Worm (Caenorhabditis elegans): ENCODE measurements around the gene K02E11.5.

K02E11.5 gene

DNA sequence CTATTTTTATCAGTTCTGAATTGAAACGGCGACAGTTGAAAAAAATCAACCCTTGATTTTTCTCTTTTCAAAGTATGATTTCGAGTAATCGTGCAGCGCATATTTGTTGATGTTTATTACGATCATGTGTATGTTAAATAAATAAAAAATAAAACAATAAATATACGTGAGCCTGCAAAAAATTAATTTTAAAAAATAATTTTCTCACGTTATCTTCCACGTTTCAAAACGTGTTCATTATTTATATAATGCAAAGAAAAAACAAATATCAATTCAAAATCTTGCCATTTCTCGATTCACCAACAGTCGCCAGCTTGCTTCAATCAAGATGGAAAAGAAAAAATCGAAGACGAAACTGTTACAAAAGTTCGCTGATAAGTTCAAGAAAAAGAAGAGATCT lies 31.1 kb downstream of the K02E11.5 start, which contains the start of gene F40G12.10:
TSS of gene F40G12.10 (plus strand) at position 301 of the 400 bp plus-strand sequence.
- no peak for TF ChIP-seq snpc-3.4 (tag; optimal IDR thresholded peaks at IDR 0.05)

- TF ChIP-seq snpc-4 (GFP tag; optimal IDR thresholded peaks at IDR 0.05) = no peak
- TF ChIP-seq snpc-4 (tag; optimal IDR thresholded peaks at IDR 0.05) = no peak
- no peak for TF ChIP-seq xnd-1 (tag; optimal IDR thresholded peaks at IDR 0.05)
- TF ChIP-seq efl-1 (GFP tag; optimal IDR thresholded peaks at IDR 0.05) = peak; percentile 78
- no peak for TF ChIP-seq snpc-1.1 (tag; optimal IDR thresholded peaks at IDR 0.05; ENCODE audit: insufficient read depth)
- TF ChIP-seq hrde-1 (tag; optimal IDR thresholded peaks at IDR 0.05; ENCODE audit: borderline replicate concordance) = no peak
- no peak for TF ChIP-seq F55B11.4 (tag; optimal IDR thresholded peaks at IDR 0.05; ENCODE audit: borderline replicate concordance, insufficient read depth)
- TF ChIP-seq K12H6.12 (tag; optimal IDR thresholded peaks at IDR 0.05) = no peak
- no peak for TF ChIP-seq lsy-27 (tag; optimal IDR thresholded peaks at IDR 0.05; ENCODE audit: borderline replicate concordance, insufficient read depth)
- no peak for TF ChIP-seq nhr-27 (tag; optimal IDR thresholded peaks at IDR 0.05)
- TF ChIP-seq pha-4 (tag; optimal IDR thresholded peaks at IDR 0.05) = no peak
- no peak for TF ChIP-seq egl-44 (GFP tag; IDR thresholded peaks at IDR 0.05)
- TF ChIP-seq ama-1 (optimal IDR thresholded peaks at IDR 0.05) = no peak
- no peak for TF ChIP-seq ama-1 (GFP tag; optimal IDR thresholded peaks at IDR 0.05)
- TF ChIP-seq rcor-1 (GFP tag; IDR thresholded peaks at IDR 0.05) = no peak
- TF ChIP-seq madf-8 (GFP tag; conservative IDR thresholded peaks at IDR 0.05) = 0 out of 2 replicates have a peak, but pooled peaks have one; percentile 18
- TF ChIP-seq die-1 (tag; optimal IDR thresholded peaks at IDR 0.05) = no peak
- TF ChIP-seq F52B5.7 (tag; optimal IDR thresholded peaks at IDR 0.05) = no peak
- TF ChIP-seq snpc-3.4 (tag; optimal IDR thresholded peaks at IDR 0.05) = no peak
- no peak for TF ChIP-seq chd-7 (tag; optimal IDR thresholded peaks at IDR 0.05)
- no peak for TF ChIP-seq Y56A3A.18 (GFP tag; IDR thresholded peaks at IDR 0.05)
- TF ChIP-seq T26A5.8 (tag; optimal IDR thresholded peaks at IDR 0.05) = no peak
- peak; percentile 34 for TF ChIP-seq dpl-1 (GFP tag; optimal IDR thresholded peaks at IDR 0.05)
- no peak for TF ChIP-seq tbp1 (GFP tag; optimal IDR thresholded peaks at IDR 0.05)
- no peak for TF ChIP-seq ceh-79 (tag; optimal IDR thresholded peaks at IDR 0.05)
- no peak for TF ChIP-seq ztf-22 (GFP tag; optimal IDR thresholded peaks at IDR 0.05)
- peak; percentile 52; the same call in 1 of the 2 replicates for TF ChIP-seq madf-6 (GFP tag; IDR thresholded peaks at IDR 0.05)
- no peak for TF ChIP-seq aptf-3 (GFP tag; IDR thresholded peaks at IDR 0.05)
- no peak for TF ChIP-seq somi-1 (GFP tag; optimal IDR thresholded peaks at IDR 0.05)
- TF ChIP-seq hlh-12 (tag; optimal IDR thresholded peaks at IDR 0.05) = no peak
- TF ChIP-seq Y95B8A.8 (GFP tag; IDR thresholded peaks at IDR 0.05) = no peak
These were observed 33.7 kb downstream of the K02E11.5 start, which contains the start of gene F40G12.11 for ce11 chrV:14285803-14286202. F40G12.11 (plus strand) TSS chrV:14286171.

ce11 chrV:14289363-14289762 lies 37.2 kb downstream of the K02E11.5 start, which contains the start of gene F14D7.1:
F14D7.1 (minus strand) TSS chrV:14289463.
- TF ChIP-seq hlh-26 (GFP tag; conservative IDR thresholded peaks at IDR 0.05) = no peak
- no peak for TF ChIP-seq fkh-3 (tag; optimal IDR thresholded peaks at IDR 0.05)
- TF ChIP-seq B0336.3 (GFP tag; IDR thresholded peaks at IDR 0.05) = no peak
- no peak for TF ChIP-seq somi-1 (GFP tag; optimal IDR thresholded peaks at IDR 0.05)
- no peak for TF ChIP-seq tlf-1 (GFP tag; optimal IDR thresholded peaks at IDR 0.05)
- no peak for TF ChIP-seq lin-40 (tag; optimal IDR thresholded peaks at IDR 0.05)
- no peak for TF ChIP-seq lin-35 (GFP tag; optimal IDR thresholded peaks at IDR 0.05)
- no peak for TF ChIP-seq nfya-1 (tag; optimal IDR thresholded peaks at IDR 0.05; ENCODE audit: borderline replicate concordance, insufficient read depth)

All from whole organism, young adult.